Fruit fly (Drosophila melanogaster) whole organism, wandering third instar larva: ENCODE results near the gene raskol.

Experiments used
- Abd-B ChIP-seq: fragments of >200 bp; optimal IDR thresholded peaks from 2 replicates; lab custom pipeline; 2017; ENCODE audit warnings: missing biosample characterization, missing genetic modification characterization
- CG32264 ChIP-seq: fragments of 200-800 bp; sonication (Bioruptor generic); optimal IDR thresholded peaks from 2 replicates; lab custom pipeline; 2016; ENCODE audit warnings: missing biosample characterization, missing genetic modification characterization
- CrebA ChIP-seq: fragments of 200-800 bp; sonication (Bioruptor generic); optimal IDR thresholded peaks from 2 replicates; lab custom pipeline; 2016; ENCODE audit warnings: missing biosample characterization, mild to moderate bottlenecking, missing genetic modification characterization, borderline replicate concordance
- Dfd ChIP-seq: fragments of >200 bp; optimal IDR thresholded peaks from 2 replicates; lab custom pipeline; 2017; ENCODE audit warnings: missing biosample characterization, missing genetic modification characterization
- GATAd ChIP-seq: sonication (Bioruptor generic); optimal IDR thresholded peaks from 2 replicates; lab custom pipeline; 2016; ENCODE audit warnings: missing biosample characterization, missing genetic modification characterization
- Hnf4 ChIP-seq: fragments of 200-800 bp; sonication (Bioruptor generic); optimal IDR thresholded peaks from 2 replicates; lab custom pipeline; 2016; ENCODE audit warnings: missing biosample characterization, mild to moderate bottlenecking, missing genetic modification characterization
- Hr78 ChIP-seq: fragments of >200 bp; optimal IDR thresholded peaks from 2 replicates; lab custom pipeline; 2017; ENCODE audit warnings: missing biosample characterization, missing genetic modification characterization
- Hr83 ChIP-seq: fragments of 200-300 bp; sonication (Bioruptor generic); optimal IDR thresholded peaks from 2 replicates; lab custom pipeline; 2016; ENCODE audit warnings: missing biosample characterization, mild to moderate bottlenecking, missing genetic modification characterization, moderate library complexity; ENCODE audit not compliant: poor library complexity, severe bottlenecking
- Jra ChIP-seq: sonication (Bioruptor generic); optimal IDR thresholded peaks from 2 replicates; lab custom pipeline; 2016; ENCODE audit warnings: missing biosample characterization, missing genetic modification characterization
- Mio ChIP-seq: sonication (Bioruptor generic); optimal IDR thresholded peaks from 2 replicates; lab custom pipeline; 2016; ENCODE audit warnings: missing biosample characterization, missing genetic modification characterization
- Myc ChIP-seq: fragments of >200 bp; optimal IDR thresholded peaks from 2 replicates; lab custom pipeline; 2017
- N ChIP-seq: fragments of >200 bp; optimal IDR thresholded peaks from 2 replicates; lab custom pipeline; 2018; ENCODE audit warnings: missing biosample characterization, missing external identifiers, missing genetic modification characterization
- OdsH ChIP-seq: fragments of 200-800 bp; sonication (Bioruptor generic); optimal IDR thresholded peaks from 2 replicates; lab custom pipeline; 2016; ENCODE audit warnings: missing biosample characterization, mild to moderate bottlenecking, missing genetic modification characterization
- Rel ChIP-seq, 2 experiments: fragments of 200-800 bp; sonication (Bioruptor generic) in 1 of 2; optimal IDR thresholded peaks; 2 replicates in 1 of 2; 3 replicates in 1 of 2; lab custom pipeline; 2016 to 2019; ENCODE audit warnings: mild to moderate bottlenecking in 2 of 2, missing biosample characterization in 2 of 2, missing genetic modification characterization in 2 of 2, moderate library complexity in 1 of 2
- Sp1 ChIP-seq: fragments of 200-800 bp; sonication (Bioruptor generic); optimal IDR thresholded peaks from 3 replicates; lab custom pipeline; 2019; ENCODE audit warnings: missing biosample characterization, mild to moderate bottlenecking, missing genetic modification characterization, moderate library complexity
- br ChIP-seq: fragments of 200-800 bp; sonication (Bioruptor generic); optimal IDR thresholded peaks from 2 replicates; lab custom pipeline; 2016; ENCODE audit warnings: missing biosample characterization, missing genetic modification characterization
- dmrt93B ChIP-seq: fragments of 200-800 bp; sonication (Bioruptor generic); optimal IDR thresholded peaks from 2 replicates; lab custom pipeline; 2018; ENCODE audit warnings: missing biosample characterization, mild to moderate bottlenecking, missing genetic modification characterization
- dsf ChIP-seq: sonication (Bioruptor generic); optimal IDR thresholded peaks from 2 replicates; lab custom pipeline; 2016; ENCODE audit warnings: missing biosample characterization, missing genetic modification characterization, borderline replicate concordance
- ey ChIP-seq: fragments of 200-800 bp; sonication (Bioruptor generic); optimal IDR thresholded peaks from 2 replicates; lab custom pipeline; 2016; ENCODE audit warnings: missing biosample characterization, missing genetic modification characterization
- h ChIP-seq: fragments of 200-800 bp; sonication (Bioruptor generic); optimal IDR thresholded peaks from 3 replicates; lab custom pipeline; 2016; ENCODE audit warnings: missing biosample characterization, mild to moderate bottlenecking, missing genetic modification characterization
- jim ChIP-seq: fragments of 175-275, 200-325 bp; sonication (Bioruptor generic); optimal IDR thresholded peaks from 2 replicates; lab custom pipeline; 2016; ENCODE audit warnings: missing biosample characterization, mild to moderate bottlenecking, missing genetic modification characterization
- lola ChIP-seq: fragments of >200 bp; optimal IDR thresholded peaks from 2 replicates; lab custom pipeline; 2017; ENCODE audit warnings: missing biosample characterization, missing genetic modification characterization
- pan ChIP-seq: fragments of >200 bp; optimal IDR thresholded peaks from 2 replicates; lab custom pipeline; 2017
- psq ChIP-seq: fragments of 200-800 bp; sonication (Bioruptor generic); optimal IDR thresholded peaks from 3 replicates; lab custom pipeline; 2017; ENCODE audit warnings: missing biosample characterization, mild to moderate bottlenecking, missing genetic modification characterization, moderate library complexity
- rgr ChIP-seq: fragments of 200-800 bp; sonication (Bioruptor generic); optimal IDR thresholded peaks from 3 replicates; lab custom pipeline; 2016; ENCODE audit warnings: missing biosample characterization, mild to moderate bottlenecking, missing genetic modification characterization
- sage ChIP-seq: fragments of 200-800 bp; sonication (Bioruptor generic); optimal IDR thresholded peaks from 2 replicates; lab custom pipeline; 2016; ENCODE audit warnings: missing biosample characterization, mild to moderate bottlenecking, missing genetic modification characterization
- tai ChIP-seq: sonication (Bioruptor generic); optimal IDR thresholded peaks from 2 replicates; lab custom pipeline; 2016; ENCODE audit warnings: missing biosample characterization, missing genetic modification characterization
- woc ChIP-seq: sonication (Bioruptor generic); optimal IDR thresholded peaks from 2 replicates; lab custom pipeline; 2016; ENCODE audit warnings: missing biosample characterization, mild to moderate bottlenecking, missing genetic modification characterization

raskol gene

dm6 chrX:17790072-17790471, 80.1 kb downstream of the raskol start:
- TF ChIP-seq dmrt93B (no peak), lola (no peak), sage (GFP tag; lab: Kevin White, UChicago) (no peak), Abd-B (no peak), CrebA (no peak), N (no peak), CG32264 (GFP tag; lab: Kevin White, UChicago) (no peak), psq (no peak), Sp1 (no peak), dsf (no peak), GATAd (GFP tag; lab: Kevin White, UChicago) (no peak), Dfd (GFP tag; lab: Kevin White, UChicago) (no peak)

- TF ChIP-seq dsf = no peak
- TF ChIP-seq sage (GFP tag; lab: Kevin White, UChicago) = no peak
- TF ChIP-seq GATAd (GFP tag; lab: Kevin White, UChicago) = no peak
- no peak for TF ChIP-seq Rel (GFP tag; optimal IDR thresholded peaks at IDR 0.05; lab: Kevin White, UChicago)
- TF ChIP-seq Rel (tag; optimal IDR thresholded peaks at IDR 0.05; lab: Kevin White, UChicago) = no peak
- no peak for TF ChIP-seq OdsH (GFP tag; lab: Kevin White, UChicago)
- no peak for TF ChIP-seq ey (GFP tag; lab: Kevin White, UChicago)
- TF ChIP-seq woc (GFP tag; lab: Kevin White, UChicago) = no peak
- TF ChIP-seq jim (GFP tag; lab: Kevin White, UChicago) = no peak
- no peak for TF ChIP-seq tai (GFP tag; lab: Kevin White, UChicago)
- TF ChIP-seq h (GFP tag; lab: Kevin White, UChicago) = no peak
- TF ChIP-seq br (GFP tag; lab: Kevin White, UChicago) = no peak
- TF ChIP-seq Hnf4 (GFP tag; lab: Kevin White, UChicago) = no peak
- TF ChIP-seq CG32264 (GFP tag; lab: Kevin White, UChicago) = no peak
- no peak for TF ChIP-seq rgr (GFP tag; lab: Kevin White, UChicago)
- no peak for TF ChIP-seq Hr83 (GFP tag; lab: Kevin White, UChicago)
- TF ChIP-seq Myc = no peak
- no peak for TF ChIP-seq N
These were observed 80.8 kb downstream of the raskol start, which contains the start of gene OdsH for dm6 chrX:17790710-17791109. Gene OdsH (plus strand): TSS chrX:17791010.

- TF ChIP-seq lola (no peak), ey (GFP tag; lab: Kevin White, UChicago) (no peak), GATAd (GFP tag; lab: Kevin White, UChicago) (no peak), Myc (no peak), CG32264 (GFP tag; lab: Kevin White, UChicago) (no peak), Hr83 (GFP tag; lab: Kevin White, UChicago) (no peak), Mio (GFP tag; lab: Kevin White, UChicago) (no peak), Jra (GFP tag; lab: Kevin White, UChicago) (no peak), jim (GFP tag; lab: Kevin White, UChicago) (no peak), dsf (no peak)
- TF ChIP-seq, all 38 proteins: peak for 0
These were observed 89.3 kb downstream of the raskol start for dm6 chrX:17799070-17799802.

dm6 chrX:17799803-17800151, 89.8 kb downstream of the raskol start:
- TF ChIP-seq dsf (no peak), lola (no peak), pan (no peak), Hr78 (GFP tag; lab: Kevin White, UChicago) (no peak)
